Worm (Caenorhabditis elegans): ENCODE data around the gene C50F4.4.

DNA sequence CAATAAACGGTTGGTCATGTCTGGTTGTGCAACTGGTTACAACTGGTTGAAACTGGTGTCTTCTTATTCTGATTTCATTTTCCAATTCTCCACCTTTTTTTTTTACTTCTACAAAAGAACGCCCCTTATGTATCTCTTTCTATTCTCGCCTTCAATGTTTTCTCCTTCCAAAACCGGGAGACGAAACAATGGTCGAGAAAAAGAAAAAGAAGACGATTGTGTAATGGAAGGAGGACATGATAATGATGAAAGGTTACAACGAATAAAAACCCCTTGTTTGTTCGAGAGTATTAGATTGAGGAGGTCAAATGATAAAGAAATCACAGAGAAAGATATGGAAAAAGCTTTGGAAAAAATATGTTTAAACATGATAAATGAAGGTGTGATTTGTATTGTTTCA, 17.7 kb upstream of the C50F4.4 start, which contains the start of gene C50F4.8:
- TF ChIP-seq xnd-1 (tag; optimal IDR thresholded peaks at IDR 0.05) (no peak), F10E7.11 (tag; optimal IDR thresholded peaks at IDR 0.05) (no peak), nfyb-1 (GFP tag; IDR thresholded peaks at IDR 0.05) (no peak), madf-3 (GFP tag; IDR thresholded peaks at IDR 0.05) (no peak), F23B12.7 (tag; optimal IDR thresholded peaks at IDR 0.05; ENCODE audit: insufficient read depth) (no peak), sdz-38 (tag; optimal IDR thresholded peaks at IDR 0.05) (no peak), snpc-1.1 (tag; optimal IDR thresholded peaks at IDR 0.05; ENCODE audit: insufficient read depth) (no peak), madf-6 (GFP tag; IDR thresholded peaks at IDR 0.05) (no peak), nfya-1 (tag; optimal IDR thresholded peaks at IDR 0.05; ENCODE audit: borderline replicate concordance, insufficient read depth) (no peak), bed-1 (GFP tag; IDR thresholded peaks at IDR 0.05) (no peak), Y67H2A.10 (GFP tag; conservative IDR thresholded peaks at IDR 0.05) (no peak), ztf-18 (tag; optimal IDR thresholded peaks at IDR 0.05) (no peak), unc-130 (GFP tag; optimal IDR thresholded peaks at IDR 0.05) (no peak)
